Fruit fly (Drosophila melanogaster) whole organism, embryonic: ENCODE results near the gene Art8.

Experiments
- Atf6 ChIP-seq: fragments of 200-800 bp; sonication (Bioruptor generic); IDR thresholded peaks from 2 replicates; pipeline ENCODE4 v1.3.6; 2022; ENCODE audit warnings: missing biosample characterization, missing genetic modification characterization
- CG10462 ChIP-seq: fragments of 200-800 bp; sonication (Bioruptor generic); optimal IDR thresholded peaks from 2 replicates; lab custom pipeline; 2016; ENCODE audit warnings: missing biosample characterization, missing genetic modification characterization
- CG12299 ChIP-seq: fragments of 200-800 bp; sonication (Bioruptor generic); optimal IDR thresholded peaks from 2 replicates; lab custom pipeline; 2018; ENCODE audit warnings: missing biosample characterization, mild to moderate bottlenecking, missing genetic modification characterization
- CG14860 ChIP-seq: fragments of 200-800 bp; sonication (Bioruptor generic); IDR thresholded peaks from 3 replicates; pipeline ENCODE4 v1.3.6; 2022; ENCODE audit warnings: missing biosample characterization, missing genetic modification characterization; ENCODE audit not compliant: partially characterized antibody
- CG14965 ChIP-seq: fragments of 200-800 bp; sonication (Bioruptor generic); optimal IDR thresholded peaks from 2 replicates; lab custom pipeline; 2016; ENCODE audit warnings: missing biosample characterization, missing genetic modification characterization, borderline replicate concordance
- CG17612 ChIP-seq: fragments of 200-800 bp; sonication (Bioruptor generic); IDR thresholded peaks from 2 replicates; pipeline ENCODE4 v1.3.6; 2022; ENCODE audit warnings: missing biosample characterization, missing genetic modification characterization
- CG2875 ChIP-seq: fragments of 200-800 bp; sonication (Bioruptor generic); optimal IDR thresholded peaks from 2 replicates; lab custom pipeline; 2017; ENCODE audit warnings: missing biosample characterization, mild to moderate bottlenecking, missing genetic modification characterization, missing genetic modification reagents
- CG30403 ChIP-seq: fragments of 200-800 bp; sonication (Bioruptor generic); optimal IDR thresholded peaks from 3 replicates; lab custom pipeline; 2016; ENCODE audit warnings: missing biosample characterization, missing genetic modification characterization
- CG32772 ChIP-seq: fragments of 200-800 bp; sonication (Bioruptor generic); IDR thresholded peaks from 2 replicates; pipeline ENCODE4 v1.3.6; 2022; ENCODE audit warnings: missing biosample characterization, missing genetic modification characterization
- CG34376 ChIP-seq: fragments of 200-800 bp; sonication (Bioruptor generic); optimal IDR thresholded peaks from 2 replicates; lab custom pipeline; 2018; ENCODE audit warnings: missing biosample characterization, mild to moderate bottlenecking, missing genetic modification characterization
- CG3726 ChIP-seq: fragments of 200-800 bp; sonication (Bioruptor generic); IDR thresholded peaks from 3 replicates; pipeline ENCODE4, ENCODE4 v1.3.6; 2022; ENCODE audit warnings: missing biosample characterization, missing genetic modification characterization
- CG4404 ChIP-seq: fragments of 200-800 bp; sonication (Bioruptor generic); IDR thresholded peaks from 2 replicates; pipeline ENCODE4 v1.3.6; 2022; ENCODE audit warnings: missing biosample characterization, missing genetic modification characterization
- CG4730 ChIP-seq: fragments of 200-800 bp; sonication (Bioruptor generic); IDR thresholded peaks from 2 replicates; pipeline ENCODE4 v1.3.6; 2022; ENCODE audit warnings: missing biosample characterization, missing genetic modification characterization
- CG6683 ChIP-seq: fragments of 200-800 bp; sonication (Bioruptor generic); optimal IDR thresholded peaks from 2 replicates; lab custom pipeline; 2017; ENCODE audit warnings: missing biosample characterization, mild to moderate bottlenecking, missing genetic modification characterization, missing genetic modification reagents
- CG6689 ChIP-seq: fragments of 200-800 bp; sonication (Bioruptor generic); IDR thresholded peaks from 2 replicates; pipeline ENCODE4 v1.3.6; 2022; ENCODE audit warnings: missing biosample characterization, missing genetic modification characterization
- CG6854 ChIP-seq: fragments of 200-800 bp; sonication (Bioruptor generic); optimal IDR thresholded peaks from 3 replicates; lab custom pipeline; 2017; ENCODE audit warnings: missing biosample characterization, mild to moderate bottlenecking, missing genetic modification characterization
- CG7357 ChIP-seq: fragments of 200-800 bp; sonication (Bioruptor generic); IDR thresholded peaks from 3 replicates; pipeline ENCODE4 v1.3.6; 2022; ENCODE audit warnings: missing biosample characterization, missing genetic modification characterization
- CG9727 ChIP-seq: fragments of 200-800 bp; sonication (Bioruptor generic); optimal IDR thresholded peaks from 3 replicates; lab custom pipeline; 2017; ENCODE audit warnings: missing biosample characterization, mild to moderate bottlenecking, missing genetic modification characterization
- Dad ChIP-seq: fragments of 200-800 bp; sonication (Bioruptor generic); optimal IDR thresholded peaks from 3 replicates; lab custom pipeline; 2016; ENCODE audit warnings: missing biosample characterization, missing genetic modification characterization
- Dfd ChIP-seq, 2 experiments: fragments of >200 bp; optimal IDR thresholded peaks; 2 replicates each; lab custom pipeline; 2017; ENCODE audit warnings: missing biosample characterization in 2 of 2, missing genetic modification characterization in 2 of 2
- Dp ChIP-seq: fragments of 200-800 bp; sonication (Bioruptor generic); optimal IDR thresholded peaks from 2 replicates; lab custom pipeline; 2018; ENCODE audit warnings: missing biosample characterization, mild to moderate bottlenecking, missing genetic modification characterization, moderate library complexity
- Fer2 ChIP-seq: fragments of 200-800 bp; sonication (Bioruptor generic); optimal IDR thresholded peaks from 2 replicates; lab custom pipeline; 2018; ENCODE audit warnings: missing biosample characterization, mild to moderate bottlenecking, missing genetic modification characterization, moderate library complexity
- H15 ChIP-seq: fragments of 200-800 bp; sonication (Bioruptor generic); IDR thresholded peaks from 3 replicates; pipeline ENCODE4 v1.3.6; 2022; ENCODE audit warnings: missing biosample characterization, missing genetic modification characterization
- HLH54F ChIP-seq: fragments of 200-800 bp; sonication (Bioruptor generic); optimal IDR thresholded peaks from 3 replicates; lab custom pipeline; 2016; ENCODE audit warnings: missing biosample characterization, missing genetic modification characterization
- Hr78 ChIP-seq, 2 experiments: fragments of 200-800 bp in 1 of 2; fragments of >200 bp in 1 of 2; sonication (Bioruptor generic) in 1 of 2; optimal IDR thresholded peaks; 2 replicates each; lab custom pipeline; 2017 to 2019; ENCODE audit warnings: missing biosample characterization in 2 of 2, missing genetic modification characterization in 2 of 2, mild to moderate bottlenecking in 1 of 2, moderate library complexity in 1 of 2
- Hsf ChIP-seq: fragments of 200-800 bp; sonication (Bioruptor generic); optimal IDR thresholded peaks from 3 replicates; lab custom pipeline; 2016; ENCODE audit warnings: missing biosample characterization, missing genetic modification characterization
- Lhr ChIP-seq: fragments of 200-800 bp; sonication (Bioruptor generic); optimal IDR thresholded peaks from 3 replicates; lab custom pipeline; 2017; ENCODE audit warnings: mild to moderate bottlenecking, missing biosample characterization, missing genetic modification reagents, missing genetic modification characterization
- MTF-1 ChIP-seq: fragments of 200-800 bp; sonication (Bioruptor generic); optimal IDR thresholded peaks from 2 replicates; lab custom pipeline; 2018; ENCODE audit warnings: missing biosample characterization, mild to moderate bottlenecking, missing genetic modification characterization, borderline replicate concordance
- Pdp1 ChIP-seq, 2 experiments: fragments of 200-800 bp; sonication (Bioruptor generic); optimal IDR thresholded peaks; 3 replicates each; lab custom pipeline; 2016; ENCODE audit warnings: missing biosample characterization in 2 of 2, missing genetic modification characterization in 2 of 2, mild to moderate bottlenecking in 1 of 2, moderate library complexity in 1 of 2
- Ravus ChIP-seq: fragments of 200-800 bp; sonication (Bioruptor generic); IDR thresholded peaks from 2 replicates; pipeline ENCODE4 v1.3.6; 2022; ENCODE audit warnings: missing biosample characterization, missing genetic modification characterization
- Sin3A ChIP-seq: fragments of >200 bp; optimal IDR thresholded peaks from 2 replicates; lab custom pipeline; 2018
- bbx ChIP-seq: fragments of 200-800 bp; sonication (Bioruptor generic); IDR thresholded peaks from 2 replicates; pipeline ENCODE4 v1.3.6; 2022; ENCODE audit warnings: missing biosample characterization, missing genetic modification characterization; ENCODE audit not compliant: partially characterized antibody
- bcd ChIP-seq: fragments of 200-800 bp; sonication (Bioruptor generic); optimal IDR thresholded peaks from 2 replicates; lab custom pipeline; 2017; ENCODE audit warnings: missing biosample characterization, mild to moderate bottlenecking, missing genetic modification characterization
- dmrt99B ChIP-seq: fragments of 200-800 bp; sonication (Bioruptor generic); optimal IDR thresholded peaks from 2 replicates; lab custom pipeline; 2018; ENCODE audit warnings: missing biosample characterization, mild to moderate bottlenecking, missing genetic modification characterization, moderate library complexity
- dysf ChIP-seq: fragments of 200-800 bp; sonication (Bioruptor generic); IDR thresholded peaks from 3 replicates; pipeline ENCODE4 v1.3.6; 2022; ENCODE audit warnings: missing biosample characterization, missing genetic modification characterization
- eve ChIP-seq, 2 experiments: fragments of >200 bp; optimal IDR thresholded peaks; 2 replicates each; lab custom pipeline; 2017; ENCODE audit warnings: missing biosample characterization in 2 of 2, missing genetic modification characterization in 2 of 2
- fd3F ChIP-seq: fragments of 200-800 bp; sonication (Bioruptor generic); optimal IDR thresholded peaks from 2 replicates; lab custom pipeline; 2018; ENCODE audit warnings: missing biosample characterization, mild to moderate bottlenecking, missing genetic modification characterization, moderate library complexity
- fu2 ChIP-seq: fragments of 200-800 bp; sonication (Bioruptor generic); optimal IDR thresholded peaks from 2 replicates; lab custom pipeline; 2016; ENCODE audit warnings: missing biosample characterization, missing genetic modification characterization
- jumu ChIP-seq: fragments of 200-800 bp; sonication (Bioruptor generic); optimal IDR thresholded peaks from 3 replicates; lab custom pipeline; 2016; ENCODE audit warnings: missing biosample characterization, missing genetic modification characterization
- kni ChIP-seq: fragments of 200-800 bp; sonication (Bioruptor generic); optimal IDR thresholded peaks from 3 replicates; lab custom pipeline; 2017; ENCODE audit warnings: mild to moderate bottlenecking, missing biosample characterization, missing genetic modification reagents, missing genetic modification characterization
- luna ChIP-seq: fragments of 200-800 bp; sonication (Bioruptor generic); optimal IDR thresholded peaks from 2 replicates; lab custom pipeline; 2016; ENCODE audit warnings: missing biosample characterization, missing genetic modification characterization
- nerfin-2 ChIP-seq: fragments of 200-800 bp; sonication (Bioruptor generic); IDR thresholded peaks from 2 replicates; pipeline ENCODE4 v1.3.6; 2022; ENCODE audit warnings: missing biosample characterization, missing genetic modification characterization; ENCODE audit not compliant: partially characterized antibody
- phol ChIP-seq: fragments of 200-800 bp; sonication (Bioruptor generic); optimal IDR thresholded peaks from 3 replicates; lab custom pipeline; 2018; ENCODE audit warnings: missing biosample characterization, mild to moderate bottlenecking, missing genetic modification characterization, moderate library complexity
- scrt ChIP-seq: fragments of 200-800 bp; sonication (Bioruptor generic); optimal IDR thresholded peaks from 2 replicates; lab custom pipeline; 2018; ENCODE audit warnings: missing biosample characterization, mild to moderate bottlenecking, missing genetic modification characterization, moderate library complexity
- sqz ChIP-seq: fragments of 200-800 bp; sonication (Bioruptor generic); optimal IDR thresholded peaks from 3 replicates; lab custom pipeline; 2018; ENCODE audit warnings: missing biosample characterization, mild to moderate bottlenecking, missing genetic modification characterization
- stwl ChIP-seq: fragments of 200-800 bp; sonication (Bioruptor generic); optimal IDR thresholded peaks from 3 replicates; lab custom pipeline; 2018; ENCODE audit warnings: missing biosample characterization, mild to moderate bottlenecking, missing genetic modification characterization, moderate library complexity
- tap ChIP-seq: fragments of 200-800 bp; optimal IDR thresholded peaks from 3 replicates; lab custom pipeline; 2019; ENCODE audit warnings: missing biosample characterization, mild to moderate bottlenecking, missing genetic modification characterization, moderate library complexity
- tup ChIP-seq: fragments of 200-800 bp; sonication (Bioruptor generic); optimal IDR thresholded peaks from 2 replicates; lab custom pipeline; 2016; ENCODE audit warnings: missing biosample characterization, mild to moderate bottlenecking, missing genetic modification characterization, moderate library complexity
- wdn ChIP-seq: fragments of 200-800 bp; sonication (Bioruptor generic); IDR thresholded peaks from 2 replicates; pipeline ENCODE4 v1.3.6; 2022; ENCODE audit warnings: missing biosample characterization, missing genetic modification characterization

The Art8 gene

dm6 chr2L:11044678-11045466 is 34.0 kb upstream of the Art8 start (continued):
- TF ChIP-seq CG6689 (GFP tag; lab: Robert Waterston, UW) = no peak; the same call in 1 of the 2 replicates
- no peak for TF ChIP-seq Sin3A (lab: Kevin White, UChicago)
- TF ChIP-seq CG30403 (GFP tag; lab: Kevin White, UChicago) = peak; percentile 42
- peak; percentile 18 for TF ChIP-seq CG12299
- peak; percentile 72 for TF ChIP-seq CG2875 (GFP tag; lab: Kevin White, UChicago)
- peak; percentile 83 for TF ChIP-seq kni
- no peak for TF ChIP-seq nerfin-2 (GFP tag; lab: Robert Waterston, UW)
- TF ChIP-seq Hsf = peak; percentile 14
- TF ChIP-seq bcd = peak; percentile 27
- peak; percentile 50 for TF ChIP-seq CG9727 (GFP tag; lab: Kevin White, UChicago)
- TF ChIP-seq eve (GFP tag; optimal IDR thresholded peaks at IDR 0.05; lab: Kevin White, UChicago) = peak in 1 of 2 experiments; percentile 34
- peak; percentile 32 for TF ChIP-seq sqz (GFP tag; lab: Kevin White, UChicago)
- TF ChIP-seq MTF-1 (GFP tag; lab: Kevin White, UChicago) = peak; percentile 72
- peak; percentile 0 for TF ChIP-seq Fer2 (tag; lab: Kevin White, UChicago)
- TF ChIP-seq CG3726 (GFP tag; lab: Robert Waterston, UW) = no peak
- no peak for TF ChIP-seq Ravus (GFP tag; lab: Robert Waterston, UW)
- TF ChIP-seq luna (GFP tag; lab: Kevin White, UChicago) = no peak
- TF ChIP-seq Atf6 (GFP tag; lab: Robert Waterston, UW) = peak; percentile 31; the same call in 1 of the 2 replicates
- TF ChIP-seq Dfd (GFP tag; optimal IDR thresholded peaks at IDR 0.05; lab: Kevin White, UChicago) = no peak
- no peak for TF ChIP-seq phol (tag; lab: Kevin White, UChicago)
- TF ChIP-seq fu2 (GFP tag; lab: Kevin White, UChicago) = no peak
- no peak for TF ChIP-seq Dad (GFP tag; lab: Kevin White, UChicago)
- TF ChIP-seq CG7357 (GFP tag; lab: Robert Waterston, UW) = no peak
- TF ChIP-seq CG17612 (GFP tag; lab: Robert Waterston, UW) = no peak
- no peak for TF ChIP-seq CG4404 (GFP tag; lab: Robert Waterston, UW)
- TF ChIP-seq scrt = no peak
- TF ChIP-seq fd3F (GFP tag; lab: Kevin White, UChicago) = no peak
- TF ChIP-seq dmrt99B (tag; lab: Kevin White, UChicago) = peak; percentile 30
- peak; percentile 22 for TF ChIP-seq CG6683
- TF ChIP-seq CG6854 (GFP tag; lab: Kevin White, UChicago) = peak; percentile 18
- TF ChIP-seq bbx (GFP tag; lab: Robert Waterston, UW) = no peak
- no peak for TF ChIP-seq CG10462 (GFP tag; lab: Kevin White, UChicago)
- no peak for TF ChIP-seq HLH54F
- no peak for TF ChIP-seq CG14860 (GFP tag; lab: Robert Waterston, UW)
- TF ChIP-seq jumu (GFP tag; lab: Kevin White, UChicago) = no peak
- no peak for TF ChIP-seq CG32772 (GFP tag; lab: Robert Waterston, UW)
- peak; percentile 8 for TF ChIP-seq Lhr (GFP tag; lab: Kevin White, UChicago)
- TF ChIP-seq Dp (GFP tag; lab: Kevin White, UChicago) = no peak
- 0 out of 3 replicates have a peak, but pooled peaks have one; percentile 40 for TF ChIP-seq dysf (GFP tag; lab: Robert Waterston, UW)
- TF ChIP-seq wdn (GFP tag; lab: Robert Waterston, UW) = no peak
- TF ChIP-seq tup (GFP tag; lab: Kevin White, UChicago) = no peak
- TF ChIP-seq CG14965 (GFP tag; lab: Kevin White, UChicago) = no peak
- TF ChIP-seq H15 (GFP tag; lab: Robert Waterston, UW) = no peak; the same call in 2 of the 3 replicates
- TF ChIP-seq Pdp1 (GFP tag; optimal IDR thresholded peaks at IDR 0.05; lab: Kevin White, UChicago) = peak in 1 of 2 experiments; percentile 28
- no peak for TF ChIP-seq CG4730 (GFP tag; lab: Robert Waterston, UW)
- TF ChIP-seq Hr78 (GFP tag; optimal IDR thresholded peaks at IDR 0.05; lab: Kevin White, UChicago) = peak in 1 of 2 experiments; percentile 97
- TF ChIP-seq tap (tag; lab: Kevin White, UChicago) = peak; percentile 25
- no peak for TF ChIP-seq stwl (tag; lab: Kevin White, UChicago)
- peak; percentile 67 for TF ChIP-seq CG34376 (GFP tag; lab: Kevin White, UChicago)
